Fruit fly (Drosophila melanogaster) whole organism, embryonic: ENCODE measurements around the gene Miox.

Experiments used
- CG7839 ChIP-seq: fragments of 200-800 bp; sonication (Bioruptor generic); optimal IDR thresholded peaks from 3 replicates; lab custom pipeline; 2018; ENCODE audit warnings: missing biosample characterization, mild to moderate bottlenecking, missing genetic modification characterization, moderate library complexity
- ac ChIP-seq: fragments of 200-800 bp; sonication (Bioruptor generic); optimal IDR thresholded peaks from 3 replicates; lab custom pipeline; 2017; ENCODE audit warnings: missing biosample characterization, mild to moderate bottlenecking, missing genetic modification characterization

DNA sequence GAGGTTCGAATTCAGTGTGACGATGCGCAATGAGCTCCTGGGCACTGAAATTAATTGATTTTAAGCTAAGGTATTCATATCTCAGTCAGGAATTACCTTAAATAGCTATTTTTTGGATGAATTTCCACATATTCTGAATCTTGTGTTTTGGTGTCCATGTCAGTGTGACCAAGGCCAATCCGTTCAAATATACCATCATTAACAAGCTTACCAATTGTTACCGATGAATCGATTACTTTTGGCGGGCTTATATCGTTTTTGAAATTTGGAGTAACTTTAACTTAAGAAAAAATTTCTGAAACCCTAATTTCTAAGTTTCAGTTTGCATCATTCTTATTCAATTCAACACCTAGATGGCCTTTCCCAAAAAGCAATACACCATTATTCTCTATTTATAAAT is 21.1 kb downstream of the Miox start, which contains the start of gene Tsen54:
- no peak for TF ChIP-seq ac
- TF ChIP-seq CG7839: no peak
